Worm (Caenorhabditis elegans): ENCODE results near the gene C18B2.2.

C18B2.2 gene

DNA sequence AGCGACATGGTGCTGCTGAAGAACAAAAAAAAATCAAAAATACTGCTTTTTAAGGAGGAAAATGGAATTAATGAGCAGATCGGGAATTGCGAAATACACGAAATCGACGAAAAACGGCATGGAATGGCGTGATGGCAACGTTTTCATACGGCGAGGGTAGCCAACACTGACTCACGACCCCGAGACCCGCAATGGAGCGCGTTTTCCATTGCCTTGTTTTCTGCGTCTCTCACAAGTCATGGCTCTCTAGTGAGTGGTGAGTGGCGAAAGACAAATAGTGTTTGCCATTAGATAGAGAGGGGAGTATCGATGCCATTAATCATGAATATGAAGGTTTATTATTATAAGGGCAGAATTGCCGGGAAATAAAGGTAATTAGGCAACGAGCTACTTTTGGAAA lies 17.5 kb upstream of the C18B2.2 start, which contains the start of gene C18B2.4 (continued):
- TF ChIP-seq dmd-8 (GFP tag; IDR thresholded peaks at IDR 0.05) (no peak), pqm-1 (tag; optimal IDR thresholded peaks at IDR 0.05) (peak; percentile 62), snpc-4 (tag; optimal IDR thresholded peaks at IDR 0.05) (no peak), nhr-41 (GFP tag; IDR thresholded peaks at IDR 0.05) (no peak), aly-2 (tag; optimal IDR thresholded peaks at IDR 0.05) (no peak), madf-5 (GFP tag; IDR thresholded peaks at IDR 0.05) (no peak), nhr-48 (tag; optimal IDR thresholded peaks at IDR 0.05) (no peak), gei-8 (GFP tag; optimal IDR thresholded peaks at IDR 0.05) (no peak), T20F7.1 (GFP tag; optimal IDR thresholded peaks at IDR 0.05) (no peak), dmd-9 (GFP tag; IDR thresholded peaks at IDR 0.05) (no peak), ama-1 (optimal IDR thresholded peaks at IDR 0.05) (peak; percentile 51), nhr-11 (tag; optimal IDR thresholded peaks at IDR 0.05) (peak; percentile 76), ztf-7 (tag; optimal IDR thresholded peaks at IDR 0.05) (no peak), ceh-62 (tag; optimal IDR thresholded peaks at IDR 0.05) (no peak), Y48G9A.11 (GFP tag; IDR thresholded peaks at IDR 0.05) (no peak), lin-29 (GFP tag; IDR thresholded peaks at IDR 0.05) (no peak), lir-3 (tag; optimal IDR thresholded peaks at IDR 0.05) (no peak), ZK546.5 (tag; optimal IDR thresholded peaks at IDR 0.05) (no peak), hlh-30 (tag; optimal IDR thresholded peaks at IDR 0.05; ENCODE audit: insufficient read depth) (peak; percentile 97)

DNA sequence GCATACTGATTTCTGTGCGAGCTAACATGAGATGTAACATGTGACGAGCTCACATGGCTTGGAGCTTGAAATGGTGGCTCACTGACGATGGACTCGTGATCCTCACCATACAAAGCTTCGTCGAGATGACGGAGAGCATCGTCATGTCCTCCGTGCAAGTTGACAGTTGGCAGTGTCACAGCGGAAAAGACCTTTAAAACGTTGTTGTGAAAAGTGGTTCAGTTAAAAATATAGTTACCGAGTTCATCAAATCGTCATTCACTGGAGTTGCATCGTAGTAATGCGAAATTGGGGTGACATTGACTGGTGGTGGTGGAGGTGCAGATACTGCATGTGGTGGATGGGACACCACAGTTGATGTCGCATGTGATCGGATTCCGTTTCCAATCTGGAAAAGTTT lies 12.8 kb upstream of the C18B2.2 start:
- TF ChIP-seq daf-19 (GFP tag; conservative IDR thresholded peaks at IDR 0.05) (no peak), sdz-12 (GFP tag; optimal IDR thresholded peaks at IDR 0.05) (no peak), aha-1 (tag) (peak; percentile 62), unc-62 (GFP tag; optimal IDR thresholded peaks at IDR 0.05 in 1 of 2) (peak in 1 of 2 experiments; percentile 76), unc-62 (tag; optimal IDR thresholded peaks at IDR 0.05) (no peak), unc-39 (tag; optimal IDR thresholded peaks at IDR 0.05) (no peak)

- TF ChIP-seq mxl-3 (GFP tag; optimal IDR thresholded peaks at IDR 0.05) (peak; percentile 10), hlh-11 (tag; optimal IDR thresholded peaks at IDR 0.05) (peak; percentile 66), nhr-77 (tag; optimal IDR thresholded peaks at IDR 0.05) (peak; percentile 64), pqm-1 (tag; optimal IDR thresholded peaks at IDR 0.05) (peak; percentile 87), hlh-30 (tag; optimal IDR thresholded peaks at IDR 0.05; ENCODE audit: insufficient read depth) (peak; percentile 65), daf-8 (GFP tag; IDR thresholded peaks at IDR 0.05) (no peak), mep-1 (tag; optimal IDR thresholded peaks at IDR 0.05) (peak; percentile 21), dve-1 (tag; optimal IDR thresholded peaks at IDR 0.05; ENCODE audit: insufficient read depth) (peak; percentile 33), nhr-28 (tag; optimal IDR thresholded peaks at IDR 0.05) (peak; percentile 74), dmd-6 (GFP tag; IDR thresholded peaks at IDR 0.05) (peak; percentile 73), set-16 (GFP tag; IDR thresholded peaks at IDR 0.05) (no peak), Y75B8A.6 (GFP tag; IDR thresholded peaks at IDR 0.05) (no peak), daf-16 (GFP tag; optimal IDR thresholded peaks at IDR 0.05) (no peak), daf-16 (tag; optimal IDR thresholded peaks at IDR 0.05) (peak; percentile 47)
These were observed 12.1 kb upstream of the C18B2.2 start, which contains the start of gene C18B2.5 for ce11 chrX:3611042-3611623. C18B2.5 (minus strand) TSS chrX:3611092.

DNA sequence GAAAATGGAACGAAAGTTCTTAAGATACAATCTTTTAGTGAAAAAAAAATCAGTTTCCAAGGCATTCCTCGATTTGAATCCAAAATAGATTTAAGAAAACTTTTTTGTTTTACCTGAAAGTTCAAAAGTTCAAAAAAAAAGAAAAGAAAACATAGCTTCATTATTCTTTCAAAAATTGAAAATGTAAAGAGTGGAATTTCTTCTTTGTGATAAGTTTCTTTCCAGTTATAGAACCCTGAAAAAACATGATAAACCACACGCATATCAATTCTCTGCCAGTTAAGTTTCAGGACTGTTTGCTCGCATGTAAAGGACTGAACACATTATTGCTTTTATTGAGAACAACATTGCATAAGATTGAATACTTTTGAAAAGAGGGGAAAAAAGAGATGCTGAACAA lies 11.5 kb upstream of the C18B2.2 start:
- TF ChIP-seq F44E2.7 (GFP tag; IDR thresholded peaks at IDR 0.05) (no peak), daf-16 (GFP tag; optimal IDR thresholded peaks at IDR 0.05) (no peak), daf-16 (tag; optimal IDR thresholded peaks at IDR 0.05) (peak; percentile 15), pqm-1 (tag; optimal IDR thresholded peaks at IDR 0.05) (peak; percentile 41), unc-62 (GFP tag; optimal IDR thresholded peaks at IDR 0.05 in 1 of 2) (peak in 1 of 2 experiments; percentile 91), unc-62 (tag; optimal IDR thresholded peaks at IDR 0.05) (no peak)

All from whole organism, L4 larva.